Fruit fly (Drosophila melanogaster): Measurements from ENCODE around the gene CG43249.

DNA sequence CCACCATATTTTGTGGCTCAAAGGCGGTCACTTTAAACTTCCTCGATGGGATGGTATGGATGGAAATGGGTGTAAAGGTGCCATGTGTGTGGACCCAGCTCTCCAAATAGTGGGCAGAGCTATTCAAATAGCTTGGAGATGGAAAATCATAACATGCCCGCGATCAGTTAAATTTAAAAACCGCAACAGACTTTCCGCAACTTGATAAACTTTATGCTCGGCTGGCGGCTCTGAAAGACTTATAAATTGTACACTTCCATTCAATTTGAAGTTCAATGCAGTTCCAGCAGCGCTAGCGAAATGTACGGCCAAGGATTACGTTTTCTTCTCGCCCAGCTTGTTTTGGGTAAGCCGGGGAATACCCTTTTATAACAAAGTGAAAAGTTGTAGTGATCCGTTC, 41.9 kb downstream of the CG43249 start, which contains the start of gene CG33257:
- TF ChIP-seq CG8478 (optimal IDR thresholded peaks at IDR 0.05) = no peak
- TF ChIP-seq pan (optimal IDR thresholded peaks at IDR 0.05) = no peak
- TF ChIP-seq psq (optimal IDR thresholded peaks at IDR 0.05) = no peak
- no peak for TF ChIP-seq usp (GFP tag; optimal IDR thresholded peaks at IDR 0.05)
- TF ChIP-seq EcR (GFP tag; optimal IDR thresholded peaks at IDR 0.05) = no peak
- no peak for TF ChIP-seq Dll (optimal IDR thresholded peaks at IDR 0.05)

Data from whole organism.